Worm (Caenorhabditis elegans) whole organism, early embryonic: Measurements from ENCODE around the gene T13C2.2.
A peak's percentile ranks its signal among the peaks of the same experiment; 100 is the strongest.

ENCODE experiments used
- B0310.2 ChIP-seq: sonication (generic microtip); optimal IDR thresholded peaks from 2 replicates; lab custom pipeline; 2016; ENCODE audit warnings: mild to moderate bottlenecking, missing genetic modification characterization, missing compliant biosample characterization
- F13C5.2 ChIP-seq: sonication (generic microtip); optimal IDR thresholded peaks from 2 replicates; lab custom pipeline; 2017; ENCODE audit warnings: mild to moderate bottlenecking, missing genetic modification characterization, inconsistent platforms, missing compliant biosample characterization
- aly-1 ChIP-seq: sonication (generic microtip); optimal IDR thresholded peaks from 2 replicates; lab custom pipeline; 2016; ENCODE audit warnings: missing genetic modification characterization, missing compliant biosample characterization
- ama-1 ChIP-seq: fragments of 150-350 bp; optimal IDR thresholded peaks from 2 replicates; lab custom pipeline; 2014
- ceh-13 ChIP-seq: fragments of 200-800 bp; sonication (Bioruptor generic); optimal IDR thresholded peaks from 2 replicates; lab custom pipeline; 2018; ENCODE audit warnings: mild to moderate bottlenecking, missing genetic modification characterization, missing compliant biosample characterization
- ceh-36 ChIP-seq: sonication (generic microtip); optimal IDR thresholded peaks from 2 replicates; lab custom pipeline; 2016; ENCODE audit warnings: missing genetic modification characterization, inconsistent platforms, missing compliant biosample characterization
- ets-7 ChIP-seq: sonication (generic microtip); optimal IDR thresholded peaks from 2 replicates; lab custom pipeline; 2016; ENCODE audit warnings: missing genotype, missing genetic modification characterization, missing compliant biosample characterization
- flt-1 ChIP-seq: fragments of 200-800 bp; sonication (Bioruptor generic); IDR thresholded peaks from 2 replicates; pipeline ENCODE4 v1.3.6; 2022; ENCODE audit warnings: missing genetic modification characterization, missing compliant biosample characterization
- hmbx-1 ChIP-seq: sonication (generic microtip); optimal IDR thresholded peaks from 2 replicates; lab custom pipeline; 2016; ENCODE audit warnings: mild to moderate bottlenecking, missing genetic modification characterization, missing compliant biosample characterization
- hmg-4 ChIP-seq: fragments of 200-800 bp; sonication (Bioruptor generic); optimal IDR thresholded peaks from 2 replicates; lab custom pipeline; 2018; ENCODE audit warnings: mild to moderate bottlenecking, missing genetic modification characterization, missing compliant biosample characterization
- hnd-1 ChIP-seq: sonication (generic microtip); optimal IDR thresholded peaks from 2 replicates; lab custom pipeline; 2016; ENCODE audit warnings: missing genetic modification characterization, missing compliant biosample characterization
- pes-1 ChIP-seq: fragments of 200-800 bp; sonication (Bioruptor generic); IDR thresholded peaks from 2 replicates; pipeline ENCODE4 v1.3.6; 2022; ENCODE audit warnings: missing genetic modification reagents, missing genetic modification characterization, missing compliant biosample characterization
- scrt-1 ChIP-seq: fragments of 200-800 bp; sonication (Bioruptor generic); IDR thresholded peaks from 2 replicates; pipeline ENCODE4 v1.3.6; 2022; ENCODE audit warnings: missing genetic modification characterization, missing compliant biosample characterization
- sea-1 ChIP-seq: fragments of 200-800 bp; sonication (Bioruptor generic); conservative IDR thresholded peaks from 2 replicates; pipeline ENCODE4 v1.3.6; 2022; ENCODE audit warnings: missing genetic modification characterization, missing compliant biosample characterization
- tbx-11 ChIP-seq: fragments of 200-800 bp; sonication (Bioruptor generic); IDR thresholded peaks from 2 replicates; pipeline ENCODE4 v1.3.6; 2022; ENCODE audit warnings: missing genetic modification characterization, missing compliant biosample characterization
- tbx-37 ChIP-seq: fragments of 200-800 bp; sonication (Bioruptor generic); conservative IDR thresholded peaks from 2 replicates; pipeline ENCODE4 v1.3.6; 2022; ENCODE audit warnings: missing genetic modification reagents, missing genetic modification characterization, missing compliant biosample characterization
- tra-4 ChIP-seq: sonication (generic microtip); optimal IDR thresholded peaks from 2 replicates; lab custom pipeline; 2017; ENCODE audit warnings: missing genetic modification characterization, missing compliant biosample characterization

The T13C2.2 gene

ce11 chrII:6821118-6821517 is 29.1 kb downstream of the T13C2.2 start:
- TF ChIP-seq ceh-13 (no peak), scrt-1 (GFP tag; lab: Robert Waterston, UW) (no peak), ama-1 (lab: Kevin White, UChicago) (no peak), aly-1 (no peak), hnd-1 (tag; lab: Kevin White, UChicago) (no peak), tbx-37 (GFP tag; lab: Robert Waterston, UW) (no peak), sea-1 (GFP tag; lab: Robert Waterston, UW) (no peak), hmg-4 (GFP tag; lab: Kevin White, UChicago) (no peak), ceh-36 (tag; lab: Kevin White, UChicago) (no peak), pes-1 (GFP tag; lab: Robert Waterston, UW) (no peak)

- TF ChIP-seq hnd-1 (tag; lab: Kevin White, UChicago) (no peak), tbx-37 (GFP tag; lab: Robert Waterston, UW) (no peak), flt-1 (GFP tag; lab: Robert Waterston, UW) (no peak), ceh-13 (no peak), ceh-36 (tag; lab: Kevin White, UChicago) (no peak), hmg-4 (GFP tag; lab: Kevin White, UChicago) (no peak), aly-1 (no peak), B0310.2 (no peak), hmbx-1 (no peak), scrt-1 (GFP tag; lab: Robert Waterston, UW) (no peak), ets-7 (tag; lab: Kevin White, UChicago) (no peak), ama-1 (lab: Kevin White, UChicago) (no peak), pes-1 (GFP tag; lab: Robert Waterston, UW) (no peak), F13C5.2 (tag; lab: Kevin White, UChicago) (no peak), tra-4 (tag; lab: Kevin White, UChicago) (no peak), tbx-11 (GFP tag; lab: Robert Waterston, UW) (no peak), sea-1 (GFP tag; lab: Robert Waterston, UW) (no peak)
Measured at ce11 chrII:6821832-6822231, 29.8 kb downstream of the T13C2.2 start.

ce11 chrII:6822347-6822746 is 30.4 kb downstream of the T13C2.2 start:
- TF ChIP-seq hnd-1 (tag; lab: Kevin White, UChicago) (no peak), aly-1 (no peak), hmg-4 (GFP tag; lab: Kevin White, UChicago) (no peak), tbx-11 (GFP tag; lab: Robert Waterston, UW) (no peak), ceh-36 (tag; lab: Kevin White, UChicago) (no peak), tbx-37 (GFP tag; lab: Robert Waterston, UW) (no peak), hmbx-1 (no peak), tra-4 (tag; lab: Kevin White, UChicago) (no peak), F13C5.2 (tag; lab: Kevin White, UChicago) (no peak), flt-1 (GFP tag; lab: Robert Waterston, UW) (no peak), ets-7 (tag; lab: Kevin White, UChicago) (no peak), pes-1 (GFP tag; lab: Robert Waterston, UW) (no peak), B0310.2 (no peak), scrt-1 (GFP tag; lab: Robert Waterston, UW) (no peak), ama-1 (lab: Kevin White, UChicago) (no peak), ceh-13 (no peak), sea-1 (GFP tag; lab: Robert Waterston, UW) (no peak)

ce11 chrII:6823233-6823632 is 31.2 kb downstream of the T13C2.2 start:
- TF ChIP-seq scrt-1 (GFP tag; lab: Robert Waterston, UW) (no peak), tra-4 (tag; lab: Kevin White, UChicago) (no peak), hmbx-1 (no peak), ceh-13 (no peak)

- peak; percentile 4 for TF ChIP-seq F13C5.2 (tag; lab: Kevin White, UChicago)
- TF ChIP-seq aly-1 = no peak
Measured at ce11 chrII:6823912-6824311, 31.9 kb downstream of the T13C2.2 start.

- TF ChIP-seq flt-1 (GFP tag; lab: Robert Waterston, UW) (no peak), F13C5.2 (tag; lab: Kevin White, UChicago) (no peak), tbx-11 (GFP tag; lab: Robert Waterston, UW) (no peak)
Measured at ce11 chrII:6824524-6824923, 32.5 kb downstream of the T13C2.2 start.

- TF ChIP-seq hnd-1 (tag; lab: Kevin White, UChicago) (no peak), scrt-1 (GFP tag; lab: Robert Waterston, UW) (no peak), F13C5.2 (tag; lab: Kevin White, UChicago) (no peak), B0310.2 (no peak), tra-4 (tag; lab: Kevin White, UChicago) (no peak), tbx-11 (GFP tag; lab: Robert Waterston, UW) (no peak), hmbx-1 (no peak), pes-1 (GFP tag; lab: Robert Waterston, UW) (no peak), ceh-36 (tag; lab: Kevin White, UChicago) (peak; percentile 68), hmg-4 (GFP tag; lab: Kevin White, UChicago) (peak; percentile 42), ceh-13 (no peak), ets-7 (tag; lab: Kevin White, UChicago) (no peak), flt-1 (GFP tag; lab: Robert Waterston, UW) (peak; percentile 38; the same call in 1 of the 2 replicates), ama-1 (lab: Kevin White, UChicago) (no peak), sea-1 (GFP tag; lab: Robert Waterston, UW) (no peak)
Measured at ce11 chrII:6825732-6826131, 33.7 kb downstream of the T13C2.2 start.

ce11 chrII:6826726-6827125 is 34.7 kb downstream of the T13C2.2 start:
- TF ChIP-seq flt-1 (GFP tag; lab: Robert Waterston, UW) = no peak
- TF ChIP-seq ets-7 (tag; lab: Kevin White, UChicago) = no peak
- TF ChIP-seq hmg-4 (GFP tag; lab: Kevin White, UChicago) = no peak
- no peak for TF ChIP-seq ceh-36 (tag; lab: Kevin White, UChicago)
- no peak for TF ChIP-seq ceh-13
- TF ChIP-seq aly-1 = no peak
- no peak for TF ChIP-seq pes-1 (GFP tag; lab: Robert Waterston, UW)
- no peak for TF ChIP-seq F13C5.2 (tag; lab: Kevin White, UChicago)
- no peak for TF ChIP-seq sea-1 (GFP tag; lab: Robert Waterston, UW)
- TF ChIP-seq B0310.2 = no peak
- TF ChIP-seq ama-1 (lab: Kevin White, UChicago) = no peak
